Worm (Caenorhabditis elegans) whole organism, early embryonic: ENCODE data around the gene T05C7.7.
"Not testable (repeated sequence)": the region's sequence is repeated elsewhere in the genome, so short reads cannot be mapped to it uniquely, and the experiment has no call there.

Experiments
- B0310.2 ChIP-seq: sonication (generic microtip); optimal IDR thresholded peaks from 2 replicates; lab custom pipeline; 2016; ENCODE audit warnings: mild to moderate bottlenecking, missing genetic modification characterization, missing compliant biosample characterization
- F13C5.2 ChIP-seq: sonication (generic microtip); optimal IDR thresholded peaks from 2 replicates; lab custom pipeline; 2017; ENCODE audit warnings: mild to moderate bottlenecking, missing genetic modification characterization, inconsistent platforms, missing compliant biosample characterization
- aly-1 ChIP-seq: sonication (generic microtip); optimal IDR thresholded peaks from 2 replicates; lab custom pipeline; 2016; ENCODE audit warnings: missing genetic modification characterization, missing compliant biosample characterization
- ama-1 ChIP-seq: fragments of 150-350 bp; optimal IDR thresholded peaks from 2 replicates; lab custom pipeline; 2014
- ceh-13 ChIP-seq: fragments of 200-800 bp; sonication (Bioruptor generic); optimal IDR thresholded peaks from 2 replicates; lab custom pipeline; 2018; ENCODE audit warnings: mild to moderate bottlenecking, missing genetic modification characterization, missing compliant biosample characterization
- ceh-36 ChIP-seq: sonication (generic microtip); optimal IDR thresholded peaks from 2 replicates; lab custom pipeline; 2016; ENCODE audit warnings: missing genetic modification characterization, inconsistent platforms, missing compliant biosample characterization
- ets-7 ChIP-seq: sonication (generic microtip); optimal IDR thresholded peaks from 2 replicates; lab custom pipeline; 2016; ENCODE audit warnings: missing genotype, missing genetic modification characterization, missing compliant biosample characterization
- flt-1 ChIP-seq: fragments of 200-800 bp; sonication (Bioruptor generic); IDR thresholded peaks from 2 replicates; pipeline ENCODE4 v1.3.6; 2022; ENCODE audit warnings: missing genetic modification characterization, missing compliant biosample characterization
- hmbx-1 ChIP-seq: sonication (generic microtip); optimal IDR thresholded peaks from 2 replicates; lab custom pipeline; 2016; ENCODE audit warnings: mild to moderate bottlenecking, missing genetic modification characterization, missing compliant biosample characterization
- hmg-4 ChIP-seq: fragments of 200-800 bp; sonication (Bioruptor generic); optimal IDR thresholded peaks from 2 replicates; lab custom pipeline; 2018; ENCODE audit warnings: mild to moderate bottlenecking, missing genetic modification characterization, missing compliant biosample characterization
- hnd-1 ChIP-seq: sonication (generic microtip); optimal IDR thresholded peaks from 2 replicates; lab custom pipeline; 2016; ENCODE audit warnings: missing genetic modification characterization, missing compliant biosample characterization
- pes-1 ChIP-seq: fragments of 200-800 bp; sonication (Bioruptor generic); IDR thresholded peaks from 2 replicates; pipeline ENCODE4 v1.3.6; 2022; ENCODE audit warnings: missing genetic modification reagents, missing genetic modification characterization, missing compliant biosample characterization
- scrt-1 ChIP-seq: fragments of 200-800 bp; sonication (Bioruptor generic); IDR thresholded peaks from 2 replicates; pipeline ENCODE4 v1.3.6; 2022; ENCODE audit warnings: missing genetic modification characterization, missing compliant biosample characterization
- sea-1 ChIP-seq: fragments of 200-800 bp; sonication (Bioruptor generic); conservative IDR thresholded peaks from 2 replicates; pipeline ENCODE4 v1.3.6; 2022; ENCODE audit warnings: missing genetic modification characterization, missing compliant biosample characterization
- tbx-11 ChIP-seq: fragments of 200-800 bp; sonication (Bioruptor generic); IDR thresholded peaks from 2 replicates; pipeline ENCODE4 v1.3.6; 2022; ENCODE audit warnings: missing genetic modification characterization, missing compliant biosample characterization
- tbx-37 ChIP-seq: fragments of 200-800 bp; sonication (Bioruptor generic); conservative IDR thresholded peaks from 2 replicates; pipeline ENCODE4 v1.3.6; 2022; ENCODE audit warnings: missing genetic modification reagents, missing genetic modification characterization, missing compliant biosample characterization
- tra-4 ChIP-seq: sonication (generic microtip); optimal IDR thresholded peaks from 2 replicates; lab custom pipeline; 2017; ENCODE audit warnings: missing genetic modification characterization, missing compliant biosample characterization

Gene T05C7.7

DNA sequence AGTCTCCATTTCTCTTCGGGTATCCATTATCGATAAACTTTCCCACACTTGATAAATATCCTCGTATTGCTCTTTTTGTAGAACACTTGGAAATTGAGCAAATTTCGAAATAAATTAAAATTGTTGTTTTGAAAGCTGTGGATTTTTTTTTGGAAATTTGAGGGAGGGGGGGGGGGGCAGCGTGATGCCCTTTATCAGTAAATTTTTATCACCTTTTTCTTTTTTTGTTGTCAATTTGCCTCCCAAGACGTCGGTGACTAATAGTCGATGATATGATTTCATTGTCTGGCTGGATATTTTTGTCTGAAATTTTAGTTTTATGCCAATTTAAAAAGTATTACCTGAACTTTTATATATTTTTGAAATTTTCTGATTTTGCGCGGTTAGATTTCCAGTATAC lies 28.4 kb downstream of the T05C7.7 start, which contains the start of gene scl-23:
Gene scl-23 (minus strand): TSS at position 101 of the 400 bp plus-strand sequence.
- TF ChIP-seq B0310.2 (tag; lab: Kevin White, UChicago) (no peak), scrt-1 (GFP tag; lab: Robert Waterston, UW) (no peak), tbx-11 (GFP tag; lab: Robert Waterston, UW) (no peak), ceh-13 (GFP tag; lab: Kevin White, UChicago) (no peak), flt-1 (no peak)

DNA sequence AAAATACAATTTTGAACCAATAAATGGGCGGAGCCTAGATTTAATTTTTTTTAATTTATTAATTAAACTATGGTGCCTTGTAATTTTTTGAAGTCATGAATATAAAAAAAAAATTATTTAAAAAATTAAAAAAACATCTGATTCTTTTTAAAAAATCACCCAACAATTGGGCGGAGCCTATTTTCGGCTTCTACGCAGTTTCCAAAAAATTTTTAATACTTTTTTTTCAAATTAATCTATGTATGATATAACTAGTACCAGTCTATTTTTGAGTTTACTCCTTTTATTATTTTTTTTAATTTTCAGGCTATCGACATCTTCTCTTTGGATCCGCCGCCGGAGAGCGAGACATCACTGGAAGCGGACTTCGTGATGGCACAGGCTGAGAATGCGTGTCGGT lies 30.1 kb downstream of the T05C7.7 start, which contains the start of gene tpa-1:
Gene tpa-1 (plus strand): TSS at position 301 of the 400 bp plus-strand sequence.
- TF ChIP-seq F13C5.2 (no peak), ets-7 (tag; lab: Kevin White, UChicago) (no peak), scrt-1 (GFP tag; lab: Robert Waterston, UW) (no peak), ceh-13 (GFP tag; lab: Kevin White, UChicago) (no peak), sea-1 (GFP tag; lab: Robert Waterston, UW) (no peak), tbx-37 (GFP tag; lab: Robert Waterston, UW) (no peak), ceh-36 (tag; lab: Kevin White, UChicago) (no peak), aly-1 (tag; lab: Kevin White, UChicago) (no peak), hnd-1 (tag; lab: Kevin White, UChicago) (no peak), flt-1 (no peak), pes-1 (GFP tag; lab: Robert Waterston, UW) (no peak), tra-4 (no peak), hmbx-1 (no peak), hmg-4 (GFP tag; lab: Kevin White, UChicago) (no peak), B0310.2 (tag; lab: Kevin White, UChicago) (no peak), tbx-11 (GFP tag; lab: Robert Waterston, UW) (no peak)

DNA sequence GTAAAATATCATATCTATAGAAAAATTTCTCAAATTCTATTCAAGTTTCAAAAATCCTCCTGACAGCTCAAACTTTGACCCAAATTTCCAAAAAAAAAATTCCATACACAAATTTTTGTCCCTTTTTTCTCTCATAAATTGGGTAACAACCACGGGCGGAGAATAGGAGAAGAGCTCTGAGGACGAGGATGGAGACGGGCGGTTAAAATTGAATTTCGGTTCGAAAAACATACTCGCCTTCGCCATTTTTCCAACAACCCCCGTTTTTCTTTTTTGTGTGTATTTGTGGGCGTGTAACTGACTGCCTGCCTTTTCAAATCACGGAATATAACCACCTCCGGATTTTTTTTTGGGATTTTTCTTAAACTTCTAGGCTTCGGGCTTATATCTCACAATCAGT lies 36.1 kb downstream of the T05C7.7 start:
- TF ChIP-seq ceh-36 (tag; lab: Kevin White, UChicago) = no peak
- no peak for TF ChIP-seq B0310.2 (tag; lab: Kevin White, UChicago)
- no peak for TF ChIP-seq tbx-11 (GFP tag; lab: Robert Waterston, UW)
- TF ChIP-seq pes-1 (GFP tag; lab: Robert Waterston, UW) = no peak
- no peak for TF ChIP-seq hmg-4 (GFP tag; lab: Kevin White, UChicago)
- TF ChIP-seq aly-1 (tag; lab: Kevin White, UChicago) = no peak
- TF ChIP-seq F13C5.2 = no peak
- no peak for TF ChIP-seq tbx-37 (GFP tag; lab: Robert Waterston, UW)
- TF ChIP-seq tra-4 = no peak
- TF ChIP-seq ets-7 (tag; lab: Kevin White, UChicago) = no peak
- TF ChIP-seq scrt-1 (GFP tag; lab: Robert Waterston, UW) = no peak
- no peak for TF ChIP-seq ceh-13 (GFP tag; lab: Kevin White, UChicago)
- no peak for TF ChIP-seq sea-1 (GFP tag; lab: Robert Waterston, UW)
- TF ChIP-seq ama-1 (lab: Kevin White, UChicago) = no peak
- no peak for TF ChIP-seq flt-1

DNA sequence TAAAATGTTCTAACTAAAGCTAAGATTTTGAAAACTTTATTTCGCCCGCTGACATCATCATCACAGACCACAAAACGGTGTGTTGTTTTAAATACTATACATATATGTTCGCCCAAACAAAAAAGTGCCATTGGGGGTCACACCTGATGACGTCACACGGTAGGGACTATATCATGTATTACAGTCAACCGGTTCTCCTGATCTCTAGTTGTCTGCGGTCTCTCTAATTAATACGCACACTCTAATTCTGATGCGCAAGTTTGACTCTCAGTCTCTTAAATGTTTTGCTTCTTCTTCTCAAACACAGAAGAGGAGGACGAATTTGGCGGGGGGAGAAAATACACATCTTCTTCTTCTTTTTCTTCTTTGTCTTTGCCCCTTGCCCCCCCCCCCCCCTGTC lies 41.3 kb downstream of the T05C7.7 start:
- TF ChIP-seq sea-1 (GFP tag; lab: Robert Waterston, UW) (no peak), hmbx-1 (no peak), F13C5.2 (no peak), tbx-11 (GFP tag; lab: Robert Waterston, UW) (no peak)

DNA sequence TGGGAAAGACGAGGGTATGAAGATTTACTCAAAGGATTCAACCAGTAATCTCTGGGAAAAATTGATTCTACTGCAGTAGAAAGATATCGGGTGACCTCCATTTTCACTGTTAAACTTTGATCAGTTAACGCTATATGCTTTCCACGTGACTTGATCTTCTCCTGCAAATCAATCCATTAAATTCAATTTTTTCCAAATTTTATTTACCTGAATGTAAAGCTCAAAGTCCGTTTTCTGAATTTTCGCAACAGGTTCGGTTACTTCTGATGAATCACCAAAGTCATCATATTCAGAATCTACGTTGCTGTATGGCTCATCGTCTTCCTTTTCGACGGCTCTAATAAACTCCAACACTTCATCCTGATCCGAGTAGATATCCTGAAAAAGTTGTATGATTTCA lies 47.8 kb downstream of the T05C7.7 start, which contains the start of gene B0545.4:
Gene B0545.4 (minus strand): TSS at position 101 of the 400 bp plus-strand sequence.
- TF ChIP-seq flt-1 = no peak

DNA sequence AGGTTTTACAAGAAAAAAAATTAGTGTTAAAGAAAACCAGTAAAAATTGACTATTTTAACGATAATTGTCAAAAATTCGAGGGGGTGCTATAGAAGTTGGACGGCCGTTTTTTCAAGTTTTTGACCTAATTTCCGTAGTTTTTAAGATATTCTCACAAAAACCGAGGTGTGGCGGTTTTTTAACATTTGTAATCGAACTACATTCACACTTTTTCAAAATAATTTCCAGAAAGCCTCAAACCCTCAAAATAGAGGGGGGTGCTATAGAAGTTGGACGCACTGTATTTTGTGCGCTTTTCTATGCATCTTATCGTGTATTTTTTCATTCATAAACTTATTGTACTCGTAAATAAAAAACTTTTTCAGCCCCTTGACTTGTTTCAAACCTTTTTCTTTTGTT lies 49.8 kb downstream of the T05C7.7 start, which contains the start of gene F29C4.4:
Gene F29C4.4 (plus strand): TSS at position 301 of the 400 bp plus-strand sequence.
- not testable (repeated sequence) for TF ChIP-seq tra-4; hnd-1 (tag; lab: Kevin White, UChicago); scrt-1 (GFP tag; lab: Robert Waterston, UW)
